Worm (Caenorhabditis elegans): ENCODE data around the gene pafo-1.
A peak's percentile ranks its signal among the peaks of the same experiment; 100 is the strongest.

The pafo-1 gene

DNA sequence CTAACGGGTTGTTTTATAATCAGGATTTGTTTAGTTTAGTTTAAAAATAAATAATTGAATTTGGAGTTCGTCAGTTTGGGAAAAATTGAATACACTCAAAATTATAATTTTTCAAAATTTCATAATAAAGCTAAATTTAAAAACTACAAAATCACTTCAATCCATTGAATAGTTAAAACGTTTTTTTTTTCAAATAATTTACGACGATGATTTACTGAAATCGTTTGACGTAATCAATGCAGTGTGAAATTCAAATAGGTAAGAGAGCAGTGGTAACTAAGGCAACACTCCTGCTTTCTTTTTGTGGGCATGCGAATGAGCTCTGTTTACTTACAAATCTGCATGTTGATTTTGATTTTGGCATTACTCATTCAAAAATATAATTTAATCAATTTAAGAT lies 23.7 kb downstream of the pafo-1 start, which contains the start of gene F38B7.10:
Gene F38B7.10, plus strand, starts transcription at position 301 of the 400 bp plus-strand sequence.
- TF ChIP-seq blmp-1 (tag; optimal IDR thresholded peaks at IDR 0.05; ENCODE audit: insufficient read depth) (no peak), mbf-1 (tag; optimal IDR thresholded peaks at IDR 0.05) (no peak), gmeb-1 (tag; optimal IDR thresholded peaks at IDR 0.05) (no peak), nhr-129 (tag; optimal IDR thresholded peaks at IDR 0.05) (no peak), zag-1 (tag; optimal IDR thresholded peaks at IDR 0.05) (no peak), mab-5 (tag; optimal IDR thresholded peaks at IDR 0.05) (no peak), nhr-11 (tag; optimal IDR thresholded peaks at IDR 0.05) (no peak), peb-1 (tag; optimal IDR thresholded peaks at IDR 0.05) (no peak), nhr-6 (tag; optimal IDR thresholded peaks at IDR 0.05) (no peak), Y55F3AM.14 (GFP tag; optimal IDR thresholded peaks at IDR 0.05) (no peak), alr-1 (tag; optimal IDR thresholded peaks at IDR 0.05) (no peak), sem-4 (tag; optimal IDR thresholded peaks at IDR 0.05) (no peak), C34F6.9 (tag; optimal IDR thresholded peaks at IDR 0.05) (no peak), nhr-23 (tag; optimal IDR thresholded peaks at IDR 0.05) (no peak), lin-39 (tag; optimal IDR thresholded peaks at IDR 0.05) (no peak), unc-55 (GFP tag; optimal IDR thresholded peaks at IDR 0.05) (no peak), elt-1 (tag; optimal IDR thresholded peaks at IDR 0.05) (no peak), ceh-16 (tag; optimal IDR thresholded peaks at IDR 0.05) (no peak), snpc-4 (tag; optimal IDR thresholded peaks at IDR 0.05) (no peak)

DNA sequence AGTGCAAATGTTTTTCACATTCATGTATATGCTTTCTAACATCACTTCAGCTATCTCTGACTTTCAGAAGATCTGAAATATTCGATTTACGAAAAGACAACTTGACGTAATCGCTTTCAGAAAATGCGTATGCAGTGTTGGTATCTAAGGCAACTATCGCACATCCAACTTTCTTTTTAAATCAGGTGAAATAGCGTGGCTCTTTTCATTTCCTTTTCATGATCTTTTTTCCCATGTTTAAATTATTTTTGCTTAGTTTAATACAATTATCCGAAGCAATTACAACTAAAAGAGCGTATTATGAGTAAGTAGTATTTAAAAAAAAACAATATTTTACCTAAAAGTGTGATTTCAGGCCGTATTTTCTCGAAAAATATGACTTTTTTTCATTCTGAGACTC lies 25.3 kb downstream of the pafo-1 start, which contains the start of gene F38B7.11:
Gene F38B7.11, plus strand, starts transcription at position 301 of the 400 bp plus-strand sequence.
- TF ChIP-seq mab-5 (tag; optimal IDR thresholded peaks at IDR 0.05) (no peak), nhr-129 (tag; optimal IDR thresholded peaks at IDR 0.05) (no peak), nhr-25 (tag; optimal IDR thresholded peaks at IDR 0.05) (no peak), zag-1 (tag; optimal IDR thresholded peaks at IDR 0.05) (no peak), ceh-16 (tag; optimal IDR thresholded peaks at IDR 0.05) (no peak), blmp-1 (tag; optimal IDR thresholded peaks at IDR 0.05; ENCODE audit: insufficient read depth) (no peak), Y55F3AM.14 (GFP tag; optimal IDR thresholded peaks at IDR 0.05) (no peak), lin-11 (tag; optimal IDR thresholded peaks at IDR 0.05) (no peak)

DNA sequence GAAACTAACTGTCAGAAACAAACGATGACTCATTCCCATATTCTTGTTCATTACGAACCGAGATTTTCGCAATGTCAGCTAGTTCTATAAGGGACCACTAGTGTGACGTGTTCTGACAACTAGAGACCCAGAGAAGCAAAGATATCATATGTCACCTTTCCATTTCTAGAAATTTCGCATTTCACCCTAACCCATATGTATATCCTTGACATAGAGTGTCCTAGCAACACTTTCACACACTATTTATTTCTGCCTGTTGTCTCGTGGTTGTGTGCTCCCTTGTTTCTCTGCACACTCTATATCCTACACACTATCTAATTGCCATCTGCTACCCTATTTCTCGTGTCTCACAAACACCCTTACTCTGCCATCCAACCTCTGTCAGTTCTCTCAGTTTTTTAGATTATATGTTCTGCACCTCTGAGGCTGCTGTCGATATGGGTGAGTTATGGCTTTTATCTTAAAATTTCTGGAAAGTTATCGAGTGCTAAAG lies 27.5 kb downstream of the pafo-1 start, which contains the start of the genes F38B7.17 and F38B7.3:
Gene F38B7.17, minus strand, starts transcription at position 51 of the 493 bp plus-strand sequence.
Gene F38B7.3, plus strand, starts transcription at position 194 of the 493 bp plus-strand sequence.
- TF ChIP-seq skn-1 (tag; optimal IDR thresholded peaks at IDR 0.05), result no peak
- TF ChIP-seq snpc-4 (tag; optimal IDR thresholded peaks at IDR 0.05), result no peak
- peak; percentile 64 for TF ChIP-seq F13H6.1 (tag; optimal IDR thresholded peaks at IDR 0.05)
- TF ChIP-seq zag-1 (tag; optimal IDR thresholded peaks at IDR 0.05), result no peak
- TF ChIP-seq lin-13 (GFP tag; optimal IDR thresholded peaks at IDR 0.05), result peak; percentile 38
- no peak for TF ChIP-seq nhr-23 (tag; optimal IDR thresholded peaks at IDR 0.05)
- TF ChIP-seq unc-55 (GFP tag; optimal IDR thresholded peaks at IDR 0.05), result peak; percentile 44
- peak; percentile 37 for TF ChIP-seq ztf-4 (tag; optimal IDR thresholded peaks at IDR 0.05)
- peak; percentile 77 for TF ChIP-seq blmp-1 (tag; optimal IDR thresholded peaks at IDR 0.05; ENCODE audit: insufficient read depth)
- peak; percentile 79 for TF ChIP-seq ama-1 (optimal IDR thresholded peaks at IDR 0.05)
- no peak for TF ChIP-seq aly-2 (tag; optimal IDR thresholded peaks at IDR 0.05)
- no peak for TF ChIP-seq sem-4 (tag; optimal IDR thresholded peaks at IDR 0.05)
- TF ChIP-seq nhr-237 (tag; optimal IDR thresholded peaks at IDR 0.05), result no peak
- TF ChIP-seq nhr-25 (tag; optimal IDR thresholded peaks at IDR 0.05), result peak; percentile 78
- peak; percentile 56 for TF ChIP-seq fos-1 (tag; optimal IDR thresholded peaks at IDR 0.05)
- no peak for TF ChIP-seq ZK546.5 (tag; optimal IDR thresholded peaks at IDR 0.05)
- no peak for TF ChIP-seq ztf-11 (tag; optimal IDR thresholded peaks at IDR 0.05)
- TF ChIP-seq nhr-10 (tag; optimal IDR thresholded peaks at IDR 0.05), result no peak
- no peak for TF ChIP-seq nhr-77 (tag; optimal IDR thresholded peaks at IDR 0.05)
- peak; percentile 69 for TF ChIP-seq crh-2 (tag; optimal IDR thresholded peaks at IDR 0.05)
- TF ChIP-seq elt-1 (tag; optimal IDR thresholded peaks at IDR 0.05), result no peak
- peak; percentile 69 to 81 for TF ChIP-seq mdl-1 (tag; optimal IDR thresholded peaks at IDR 0.05)
- TF ChIP-seq egl-27 (tag; optimal IDR thresholded peaks at IDR 0.05), result no peak
- no peak for TF ChIP-seq sma-3 (GFP tag; optimal IDR thresholded peaks at IDR 0.05)
- TF ChIP-seq Y55F3AM.14 (GFP tag; optimal IDR thresholded peaks at IDR 0.05), result no peak
- peak; percentile 89 for TF ChIP-seq C34F6.9 (tag; optimal IDR thresholded peaks at IDR 0.05)
- TF ChIP-seq mab-5 (tag; optimal IDR thresholded peaks at IDR 0.05), result no peak
- no peak for TF ChIP-seq ceh-82 (tag; optimal IDR thresholded peaks at IDR 0.05)
- TF ChIP-seq nhr-6 (tag; optimal IDR thresholded peaks at IDR 0.05), result peak; percentile 50
- TF ChIP-seq lsy-2 (tag; optimal IDR thresholded peaks at IDR 0.05), result peak in 1 of 2 experiments; percentile 70
- no peak for TF ChIP-seq R02D3.7 (tag; optimal IDR thresholded peaks at IDR 0.05)
- peak; percentile 64 for TF ChIP-seq nhr-21 (tag; optimal IDR thresholded peaks at IDR 0.05)
- TF ChIP-seq unc-62 (GFP tag; optimal IDR thresholded peaks at IDR 0.05), result no peak
- no peak for TF ChIP-seq mbf-1 (tag; optimal IDR thresholded peaks at IDR 0.05)
- no peak for TF ChIP-seq ceh-16 (tag; optimal IDR thresholded peaks at IDR 0.05)
- TF ChIP-seq elt-3 (tag; optimal IDR thresholded peaks at IDR 0.05), result no peak
- TF ChIP-seq nhr-129 (tag; optimal IDR thresholded peaks at IDR 0.05), result peak; percentile 85
- peak; percentile 70 for TF ChIP-seq sma-9 (GFP tag; optimal IDR thresholded peaks at IDR 0.05)
- no peak for TF ChIP-seq sma-9 (tag; optimal IDR thresholded peaks at IDR 0.05)
- no peak for TF ChIP-seq dmd-4 (tag; optimal IDR thresholded peaks at IDR 0.05)
